Fruit fly (Drosophila melanogaster): Measurements from ENCODE around the gene CG7560.

CG7560 gene

DNA sequence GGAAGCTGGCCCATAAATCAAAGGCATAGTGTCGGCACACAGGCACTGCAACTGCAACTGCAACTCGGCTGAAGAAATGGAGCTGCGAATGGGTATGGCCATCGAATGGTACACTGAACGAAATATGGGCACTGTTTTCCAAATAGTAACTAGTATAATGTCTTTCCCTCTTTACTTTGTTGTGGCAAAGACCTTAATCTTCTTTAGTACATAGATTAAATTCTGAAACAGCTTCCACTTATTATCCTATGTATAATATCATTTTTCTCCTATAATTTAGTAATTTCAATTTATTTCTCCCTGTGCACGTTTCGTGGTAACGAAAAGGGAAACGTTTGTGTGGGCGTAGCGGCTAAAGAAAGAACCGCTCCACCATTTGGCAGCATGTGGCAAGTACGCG lies 49.7 kb upstream of the CG7560 start (continued):
- TF ChIP-seq dm (GFP tag; optimal IDR thresholded peaks at IDR 0.05) (peak; percentile 16), C15 (GFP tag; IDR thresholded peaks at IDR 0.05) (no peak), sisA (GFP tag; IDR thresholded peaks at IDR 0.05) (peak; percentile 63), abd-A (tag; optimal IDR thresholded peaks at IDR 0.05) (no peak), HLH54F (GFP tag; optimal IDR thresholded peaks at IDR 0.05) (no peak), NC2β (GFP tag; optimal IDR thresholded peaks at IDR 0.05) (peak; percentile 41), Abd-B (GFP tag; optimal IDR thresholded peaks at IDR 0.05) (peak; percentile 61), Aef1 (GFP tag; IDR thresholded peaks at IDR 0.05) (no peak), wor (GFP tag; IDR thresholded peaks at IDR 0.05) (peak; percentile 40; the same call in 1 of the 2 replicates), Antp (GFP tag; optimal IDR thresholded peaks at IDR 0.05) (no peak), ranshi (GFP tag; IDR thresholded peaks at IDR 0.05) (peak; percentile 56; the same call in 1 of the 2 replicates), Taf1 (GFP tag; IDR thresholded peaks at IDR 0.05) (no peak), al (GFP tag; IDR thresholded peaks at IDR 0.05) (no peak), CG4360 (GFP tag; IDR thresholded peaks at IDR 0.05) (peak; percentile 46), ewg (GFP tag; optimal IDR thresholded peaks at IDR 0.05) (peak; percentile 62), CG13296 (GFP tag; optimal IDR thresholded peaks at IDR 0.05) (no peak), CG10267 (tag; optimal IDR thresholded peaks at IDR 0.05) (peak; percentile 74), CG34376 (GFP tag; optimal IDR thresholded peaks at IDR 0.05) (no peak), so (GFP tag; IDR thresholded peaks at IDR 0.05) (peak; percentile 83), CG11696 (GFP tag; IDR thresholded peaks at IDR 0.05) (no peak), oc (tag; optimal IDR thresholded peaks at IDR 0.05) (peak; percentile 77), CG12744 (GFP tag; optimal IDR thresholded peaks at IDR 0.05) (peak; percentile 38), NK7.1 (GFP tag; optimal IDR thresholded peaks at IDR 0.05) (no peak), crc (GFP tag; optimal IDR thresholded peaks at IDR 0.05) (peak; percentile 18), sr (GFP tag; IDR thresholded peaks at IDR 0.05) (peak; percentile 58; the same call in 2 of the 3 replicates), NfI (GFP tag; optimal IDR thresholded peaks at IDR 0.05) (no peak), Gug (GFP tag; IDR thresholded peaks at IDR 0.05) (no peak), hkb (optimal IDR thresholded peaks at IDR 0.05) (no peak), hkb (GFP tag; IDR thresholded peaks at IDR 0.05) (peak; percentile 54; the same call in 1 of the 2 replicates), repo (GFP tag; optimal IDR thresholded peaks at IDR 0.05) (no peak), sna (GFP tag; IDR thresholded peaks at IDR 0.05; ENCODE audit: partially characterized antibody) (no peak), ap (GFP tag; IDR thresholded peaks at IDR 0.05) (0 out of 2 replicates have a peak, but pooled peaks have one; percentile 3), CG6175 (GFP tag; IDR thresholded peaks at IDR 0.05) (no peak), CG6689 (GFP tag; IDR thresholded peaks at IDR 0.05) (peak; percentile 63), dimm (GFP tag; IDR thresholded peaks at IDR 0.05) (no peak), Atf3 (GFP tag; optimal IDR thresholded peaks at IDR 0.05) (peak; percentile 23), bigmax (GFP tag; optimal IDR thresholded peaks at IDR 0.05) (no peak), Sin3A (optimal IDR thresholded peaks at IDR 0.05) (no peak), Atf6 (GFP tag; IDR thresholded peaks at IDR 0.05) (no peak), lmd (GFP tag; IDR thresholded peaks at IDR 0.05) (peak; percentile 49), CG30020 (tag; optimal IDR thresholded peaks at IDR 0.05) (peak; percentile 24), yki (optimal IDR thresholded peaks at IDR 0.05) (no peak), esg (GFP tag; conservative IDR thresholded peaks at IDR 0.05) (peak; percentile 54), CG14441 (GFP tag; IDR thresholded peaks at IDR 0.05) (0 out of 2 replicates have a peak, but pooled peaks have one; percentile 24), Bteb2 (GFP tag; optimal IDR thresholded peaks at IDR 0.05) (peak; percentile 9), CG6272 (GFP tag; IDR thresholded peaks at IDR 0.05) (no peak), CG1647 (GFP tag; optimal IDR thresholded peaks at IDR 0.05) (peak; percentile 49), CG6791 (GFP tag; IDR thresholded peaks at IDR 0.05; ENCODE audit: partially characterized antibody) (no peak), CG12299 (tag; optimal IDR thresholded peaks at IDR 0.05) (peak; percentile 38), Vsx1 (GFP tag; optimal IDR thresholded peaks at IDR 0.05) (peak; percentile 64), Ptx1 (GFP tag; IDR thresholded peaks at IDR 0.05) (peak; percentile 42; the same call in 1 of the 2 replicates), CG10274 (GFP tag; optimal IDR thresholded peaks at IDR 0.05) (peak; percentile 32), Ets65A (GFP tag) (no peak), CG15073 (GFP tag; optimal IDR thresholded peaks at IDR 0.05) (no peak)
